Fruit fly (Drosophila melanogaster): Measurements from ENCODE around the gene RabX5.

dm6 chr3L:1688569-1688968 lies 18.7 kb upstream of the RabX5 start:
- no peak for TF ChIP-seq ttk (optimal IDR thresholded peaks at IDR 0.05)
- TF ChIP-seq psq (optimal IDR thresholded peaks at IDR 0.05): no peak
- no peak for TF ChIP-seq insv (optimal IDR thresholded peaks at IDR 0.05)

Measured in Kc167 (cell line).